Worm (Caenorhabditis elegans) whole organism, early embryonic: ENCODE data around the gene F55B11.3.

Experiments
- F13C5.2 ChIP-seq: sonication (generic microtip); optimal IDR thresholded peaks from 2 replicates; lab custom pipeline; 2017; ENCODE audit warnings: mild to moderate bottlenecking, missing genetic modification characterization, inconsistent platforms, missing compliant biosample characterization
- ama-1 ChIP-seq: fragments of 150-350 bp; optimal IDR thresholded peaks from 2 replicates; lab custom pipeline; 2014
- ceh-36 ChIP-seq: sonication (generic microtip); optimal IDR thresholded peaks from 2 replicates; lab custom pipeline; 2016; ENCODE audit warnings: missing genetic modification characterization, inconsistent platforms, missing compliant biosample characterization
- flt-1 ChIP-seq: fragments of 200-800 bp; sonication (Bioruptor generic); IDR thresholded peaks from 2 replicates; pipeline ENCODE4 v1.3.6; 2022; ENCODE audit warnings: missing genetic modification characterization, missing compliant biosample characterization
- hmbx-1 ChIP-seq: sonication (generic microtip); optimal IDR thresholded peaks from 2 replicates; lab custom pipeline; 2016; ENCODE audit warnings: mild to moderate bottlenecking, missing genetic modification characterization, missing compliant biosample characterization
- hnd-1 ChIP-seq: sonication (generic microtip); optimal IDR thresholded peaks from 2 replicates; lab custom pipeline; 2016; ENCODE audit warnings: missing genetic modification characterization, missing compliant biosample characterization
- tbx-37 ChIP-seq: fragments of 200-800 bp; sonication (Bioruptor generic); conservative IDR thresholded peaks from 2 replicates; pipeline ENCODE4 v1.3.6; 2022; ENCODE audit warnings: missing genetic modification reagents, missing genetic modification characterization, missing compliant biosample characterization
- tra-4 ChIP-seq: sonication (generic microtip); optimal IDR thresholded peaks from 2 replicates; lab custom pipeline; 2017; ENCODE audit warnings: missing genetic modification characterization, missing compliant biosample characterization

ce11 chrIV:14391268-14391667 is 33.2 kb upstream of the F55B11.3 start:
- TF ChIP-seq hnd-1 (no peak), tra-4 (no peak), flt-1 (GFP tag; lab: Robert Waterston, UW) (no peak), tbx-37 (GFP tag; lab: Robert Waterston, UW) (no peak), ceh-36 (tag; lab: Kevin White, UChicago) (no peak), hmbx-1 (tag; lab: Kevin White, UChicago) (no peak), F13C5.2 (tag; lab: Kevin White, UChicago) (no peak), ama-1 (lab: Kevin White, UChicago) (no peak)
